Fruit fly (Drosophila melanogaster) whole organism, embryonic: ENCODE measurements around the gene fend.
A peak's percentile ranks its signal among the peaks of the same experiment; 100 is the strongest.

ENCODE experiments used
- Atf6 ChIP-seq: fragments of 200-800 bp; sonication (Bioruptor generic); IDR thresholded peaks from 2 replicates; pipeline ENCODE4 v1.3.6; 2022; ENCODE audit warnings: missing biosample characterization, missing genetic modification characterization
- CG10274 ChIP-seq: fragments of 200-800 bp; sonication (Bioruptor generic); optimal IDR thresholded peaks from 3 replicates; lab custom pipeline; 2017; ENCODE audit warnings: missing biosample characterization, mild to moderate bottlenecking, missing genetic modification characterization
- CG10462 ChIP-seq: fragments of 200-800 bp; sonication (Bioruptor generic); optimal IDR thresholded peaks from 2 replicates; lab custom pipeline; 2016; ENCODE audit warnings: missing biosample characterization, missing genetic modification characterization
- CG10654 ChIP-seq: fragments of 200-800 bp; sonication (Bioruptor generic); optimal IDR thresholded peaks from 2 replicates; lab custom pipeline; 2016; ENCODE audit warnings: missing biosample characterization, missing genetic modification characterization
- CG10959 ChIP-seq: fragments of 200-800 bp; sonication (Bioruptor generic); IDR thresholded peaks from 2 replicates; pipeline ENCODE4 v1.3.6; 2022; ENCODE audit warnings: missing biosample characterization, missing genetic modification characterization
- CG12071 ChIP-seq: fragments of 200-800 bp; sonication (Bioruptor generic); optimal IDR thresholded peaks from 3 replicates; lab custom pipeline; 2018; ENCODE audit warnings: missing biosample characterization, mild to moderate bottlenecking, missing genetic modification characterization
- CG12659 ChIP-seq: fragments of 200-800 bp; sonication (Bioruptor generic); optimal IDR thresholded peaks from 3 replicates; lab custom pipeline; 2017; ENCODE audit warnings: mild to moderate bottlenecking, missing biosample characterization, missing genetic modification reagents, missing genetic modification characterization
- CG13123 ChIP-seq: fragments of 200-800 bp; sonication (Bioruptor generic); optimal IDR thresholded peaks from 2 replicates; lab custom pipeline; 2016; ENCODE audit warnings: missing biosample characterization, missing genetic modification characterization
- CG14965 ChIP-seq: fragments of 200-800 bp; sonication (Bioruptor generic); optimal IDR thresholded peaks from 2 replicates; lab custom pipeline; 2016; ENCODE audit warnings: missing biosample characterization, missing genetic modification characterization, borderline replicate concordance
- CG15479 ChIP-seq: fragments of 200-800 bp; sonication (Bioruptor generic); optimal IDR thresholded peaks from 3 replicates; lab custom pipeline; 2019; ENCODE audit warnings: missing biosample characterization, mild to moderate bottlenecking, missing genetic modification characterization, moderate library complexity
- CG15514 ChIP-seq: fragments of 200-800 bp; sonication (Bioruptor generic); optimal IDR thresholded peaks from 3 replicates; lab custom pipeline; 2017; ENCODE audit warnings: missing biosample characterization, missing genetic modification characterization, mild to moderate bottlenecking, moderate library complexity, missing genetic modification reagents
- CG16779 ChIP-seq: fragments of 200-800 bp; sonication (Bioruptor generic); IDR thresholded peaks from 2 replicates; pipeline ENCODE4 v1.3.6; 2022; ENCODE audit warnings: missing biosample characterization, missing genetic modification characterization
- CG17612 ChIP-seq: fragments of 200-800 bp; sonication (Bioruptor generic); IDR thresholded peaks from 2 replicates; pipeline ENCODE4 v1.3.6; 2022; ENCODE audit warnings: missing biosample characterization, missing genetic modification characterization
- CG2129 ChIP-seq: fragments of 200-800 bp; sonication (Bioruptor generic); IDR thresholded peaks from 2 replicates; pipeline ENCODE4 v1.3.6; 2022; ENCODE audit warnings: missing biosample characterization, missing genetic modification characterization; ENCODE audit not compliant: partially characterized antibody
- CG5180 ChIP-seq: fragments of 200-800 bp; sonication (Bioruptor generic); optimal IDR thresholded peaks from 3 replicates; lab custom pipeline; 2017; ENCODE audit warnings: missing biosample characterization, missing genetic modification characterization, mild to moderate bottlenecking, moderate library complexity, missing genetic modification reagents
- CG7372 ChIP-seq: fragments of 200-800 bp; sonication (Bioruptor generic); IDR thresholded peaks from 2 replicates; pipeline ENCODE4 v1.3.6; 2022; ENCODE audit warnings: missing biosample characterization, missing genetic modification characterization
- CG8388 ChIP-seq: fragments of 200-800 bp; sonication (Bioruptor generic); optimal IDR thresholded peaks from 2 replicates; lab custom pipeline; 2019; ENCODE audit warnings: missing biosample characterization, mild to moderate bottlenecking, missing genetic modification characterization, moderate library complexity
- CHES-1-like ChIP-seq: fragments of 200-800 bp; sonication (Bioruptor generic); optimal IDR thresholded peaks from 2 replicates; lab custom pipeline; 2016; ENCODE audit warnings: missing biosample characterization, missing genetic modification characterization
- Chrac-16 ChIP-seq: fragments of 200-800 bp; sonication (Bioruptor generic); optimal IDR thresholded peaks from 3 replicates; lab custom pipeline; 2016; ENCODE audit warnings: missing biosample characterization, missing genetic modification characterization
- CoRest ChIP-seq: fragments of 200-800 bp; sonication (Bioruptor generic); optimal IDR thresholded peaks from 3 replicates; lab custom pipeline; 2018; ENCODE audit warnings: missing biosample characterization, mild to moderate bottlenecking, missing genetic modification characterization, moderate library complexity
- D19A ChIP-seq: fragments of 200-800 bp; optimal IDR thresholded peaks from 3 replicates; lab custom pipeline; 2019; ENCODE audit warnings: missing biosample characterization, mild to moderate bottlenecking, missing genetic modification characterization, moderate library complexity
- Dp ChIP-seq: fragments of 200-800 bp; sonication (Bioruptor generic); optimal IDR thresholded peaks from 2 replicates; lab custom pipeline; 2018; ENCODE audit warnings: missing biosample characterization, mild to moderate bottlenecking, missing genetic modification characterization, moderate library complexity
- Fer1 ChIP-seq: fragments of 200-800 bp; sonication (Bioruptor generic); optimal IDR thresholded peaks from 2 replicates; lab custom pipeline; 2017; ENCODE audit warnings: missing biosample characterization, mild to moderate bottlenecking, missing genetic modification characterization
- Hr3 ChIP-seq: fragments of 200-800 bp; sonication (Bioruptor generic); optimal IDR thresholded peaks from 3 replicates; lab custom pipeline; 2016; ENCODE audit warnings: missing biosample characterization, missing genetic modification characterization
- NC2β ChIP-seq: fragments of 200-800 bp; sonication (Bioruptor generic); optimal IDR thresholded peaks from 2 replicates; lab custom pipeline; 2016; ENCODE audit warnings: missing biosample characterization, missing genetic modification characterization
- Nf-YC ChIP-seq: fragments of 200-800 bp; optimal IDR thresholded peaks from 3 replicates; lab custom pipeline; 2019; ENCODE audit warnings: missing biosample characterization, mild to moderate bottlenecking, missing genetic modification characterization, moderate library complexity
- NfI ChIP-seq: fragments of 200-800 bp; sonication (Bioruptor generic); optimal IDR thresholded peaks from 3 replicates; lab custom pipeline; 2018; ENCODE audit warnings: missing biosample characterization, mild to moderate bottlenecking, missing genetic modification characterization, moderate library complexity
- Poxn ChIP-seq: fragments of 200-800 bp; sonication (Bioruptor generic); IDR thresholded peaks from 2 replicates; pipeline ENCODE4 v1.3.6; 2022; ENCODE audit warnings: missing biosample characterization, missing genetic modification characterization
- Sox100B ChIP-seq: fragments of 200-800 bp; sonication (Bioruptor generic); optimal IDR thresholded peaks from 3 replicates; lab custom pipeline; 2018; ENCODE audit warnings: missing biosample characterization, mild to moderate bottlenecking, missing genetic modification characterization
- Sry-δ ChIP-seq: fragments of 200-800 bp; sonication (Bioruptor generic); optimal IDR thresholded peaks from 2 replicates; lab custom pipeline; 2016; ENCODE audit warnings: missing biosample characterization, missing genetic modification characterization
- Xrp1 ChIP-seq: fragments of 200-800 bp; sonication (Bioruptor generic); IDR thresholded peaks from 2 replicates; pipeline ENCODE4 v1.3.6; 2022; ENCODE audit warnings: missing biosample characterization, missing genetic modification characterization
- al ChIP-seq: fragments of 200-800 bp; sonication (Bioruptor generic); IDR thresholded peaks from 2 replicates; pipeline ENCODE4 v1.3.6; 2022; ENCODE audit warnings: missing biosample characterization, missing genetic modification characterization
- bigmax ChIP-seq: fragments of 200-800 bp; sonication (Bioruptor generic); optimal IDR thresholded peaks from 2 replicates; lab custom pipeline; 2018; ENCODE audit warnings: missing biosample characterization, mild to moderate bottlenecking, missing genetic modification characterization
- chinmo ChIP-seq: fragments of 200-800 bp; sonication (Bioruptor generic); IDR thresholded peaks from 4 replicates; pipeline ENCODE4 v1.3.6; 2022; ENCODE audit warnings: missing biosample characterization, missing genetic modification characterization; ENCODE audit not compliant: partially characterized antibody
- ftz-f1 ChIP-seq: fragments of 200-800 bp; sonication (Bioruptor generic); optimal IDR thresholded peaks from 2 replicates; lab custom pipeline; 2016; ENCODE audit warnings: missing biosample characterization, missing genetic modification characterization
- gcm ChIP-seq: fragments of 200-800 bp; sonication (Bioruptor generic); optimal IDR thresholded peaks from 2 replicates; lab custom pipeline; 2019; ENCODE audit warnings: missing biosample characterization, mild to moderate bottlenecking, missing genetic modification characterization, moderate library complexity
- gcm2 ChIP-seq: fragments of 200-800 bp; sonication (Bioruptor generic); optimal IDR thresholded peaks from 2 replicates; lab custom pipeline; 2016; ENCODE audit warnings: missing biosample characterization, missing genetic modification characterization
- hkb ChIP-seq, 2 experiments: fragments of 200-800 bp in 1 of 2; fragments of >200 bp in 1 of 2; sonication (Bioruptor generic) in 1 of 2; IDR thresholded peaks in 1 of 2; optimal IDR thresholded peaks in 1 of 2; 2 replicates each; pipeline versions ENCODE4 v1.3.6 to Lab custom; 2017 to 2022; ENCODE audit warnings: missing biosample characterization in 1 of 2, missing genetic modification characterization in 1 of 2
- ind ChIP-seq: fragments of 200-800 bp; sonication (Bioruptor generic); optimal IDR thresholded peaks from 3 replicates; lab custom pipeline; 2016; ENCODE audit warnings: missing biosample characterization, missing genetic modification characterization
- jing ChIP-seq: fragments of 200-800 bp; sonication (Bioruptor generic); optimal IDR thresholded peaks from 2 replicates; lab custom pipeline; 2018; ENCODE audit warnings: missing biosample characterization, mild to moderate bottlenecking, missing genetic modification characterization
- mirr ChIP-seq: fragments of 200-800 bp; sonication (Bioruptor generic); optimal IDR thresholded peaks from 3 replicates; lab custom pipeline; 2018; ENCODE audit warnings: missing biosample characterization, mild to moderate bottlenecking, missing genetic modification characterization
- nom ChIP-seq: fragments of 200-800 bp; sonication (Bioruptor generic); optimal IDR thresholded peaks from 2 replicates; lab custom pipeline; 2017; ENCODE audit warnings: missing biosample characterization, missing genetic modification characterization, mild to moderate bottlenecking, moderate library complexity, missing genetic modification reagents
- pan ChIP-seq, 4 experiments: fragments of >200 bp in 3 of 4; fragments of 200-800 bp in 1 of 4; sonication (Bioruptor generic) in 1 of 4; optimal IDR thresholded peaks in 3 of 4; IDR thresholded peaks in 1 of 4; 2 replicates each; pipeline versions ENCODE4 v1.3.6 to Lab custom; 2017 to 2022; ENCODE audit warnings: missing biosample characterization in 2 of 4, missing genetic modification characterization in 2 of 4, mixed read lengths in 1 of 4
- pnt ChIP-seq: fragments of 200-800 bp; sonication (Bioruptor generic); optimal IDR thresholded peaks from 3 replicates; lab custom pipeline; 2016; ENCODE audit warnings: missing biosample characterization, missing genetic modification characterization
- shn ChIP-seq: fragments of 200-800 bp; sonication (Bioruptor generic); optimal IDR thresholded peaks from 3 replicates; lab custom pipeline; 2016; ENCODE audit warnings: missing biosample characterization, missing genetic modification characterization
- stc ChIP-seq: fragments of 200-800 bp; sonication (Bioruptor generic); IDR thresholded peaks from 2 replicates; pipeline ENCODE4 v1.3.6; 2022; ENCODE audit warnings: missing biosample characterization, missing genetic modification characterization
- stwl ChIP-seq: fragments of 200-800 bp; sonication (Bioruptor generic); optimal IDR thresholded peaks from 3 replicates; lab custom pipeline; 2018; ENCODE audit warnings: missing biosample characterization, mild to moderate bottlenecking, missing genetic modification characterization, moderate library complexity
- tx ChIP-seq: fragments of 200-800 bp; sonication (Bioruptor generic); optimal IDR thresholded peaks from 2 replicates; lab custom pipeline; 2016; ENCODE audit warnings: missing biosample characterization, missing genetic modification characterization

fend gene

DNA sequence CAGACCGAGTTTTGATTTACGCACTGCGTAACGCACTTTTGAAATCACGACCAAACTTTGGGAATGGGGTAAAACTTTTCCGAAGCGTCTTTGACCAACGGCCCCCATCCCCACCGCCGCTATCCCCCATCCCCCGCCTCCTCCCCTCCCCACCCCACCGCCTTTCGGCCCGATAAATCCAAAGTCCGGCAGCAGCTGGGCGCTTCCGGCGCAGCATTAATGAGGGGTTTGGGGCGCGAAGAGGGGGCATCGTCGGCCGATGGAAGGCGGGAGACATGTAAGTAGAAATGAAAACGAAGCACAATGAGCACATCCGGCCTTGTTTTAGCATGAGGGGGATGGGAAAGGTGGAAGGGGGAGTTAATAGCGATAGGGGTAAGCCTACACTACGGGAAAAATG is 4.2 kb upstream of the fend start (continued):
- TF ChIP-seq Atf6 (GFP tag; lab: Robert Waterston, UW) = no peak
- no peak for TF ChIP-seq stc (GFP tag; lab: Robert Waterston, UW)
- TF ChIP-seq CG15514 (GFP tag; lab: Kevin White, UChicago) = peak; percentile 17
- peak; percentile 3 for TF ChIP-seq Nf-YC (tag; lab: Kevin White, UChicago)
- TF ChIP-seq mirr (GFP tag; lab: Kevin White, UChicago) = peak; percentile 41
- TF ChIP-seq Dp = no peak
- no peak for TF ChIP-seq CHES-1-like (GFP tag; lab: Kevin White, UChicago)
- TF ChIP-seq Sry-δ (GFP tag; lab: Kevin White, UChicago) = no peak
- no peak for TF ChIP-seq pan (optimal IDR thresholded peaks at IDR 0.05; lab: Kevin White, UChicago)
- peak in 1 of 2 experiments; percentile 4 for TF ChIP-seq pan (GFP tag; optimal IDR thresholded peaks at IDR 0.05 in 1 of 2, IDR thresholded peaks at IDR 0.05 in 1 of 2)
- TF ChIP-seq CG8388 (GFP tag; lab: Kevin White, UChicago) = no peak
- no peak for TF ChIP-seq Sox100B (GFP tag; lab: Kevin White, UChicago)
- TF ChIP-seq chinmo = 0 out of 4 replicates have a peak, but pooled peaks have one; percentile 8
- TF ChIP-seq gcm (GFP tag; lab: Kevin White, UChicago) = peak; percentile 45
- TF ChIP-seq CG5180 (GFP tag; lab: Kevin White, UChicago) = peak; percentile 81
- no peak for TF ChIP-seq CG17612 (GFP tag; lab: Robert Waterston, UW)
- TF ChIP-seq jing (GFP tag; lab: Kevin White, UChicago) = no peak
- peak; percentile 96 for TF ChIP-seq nom (GFP tag; lab: Kevin White, UChicago)
- no peak for TF ChIP-seq CG13123

DNA sequence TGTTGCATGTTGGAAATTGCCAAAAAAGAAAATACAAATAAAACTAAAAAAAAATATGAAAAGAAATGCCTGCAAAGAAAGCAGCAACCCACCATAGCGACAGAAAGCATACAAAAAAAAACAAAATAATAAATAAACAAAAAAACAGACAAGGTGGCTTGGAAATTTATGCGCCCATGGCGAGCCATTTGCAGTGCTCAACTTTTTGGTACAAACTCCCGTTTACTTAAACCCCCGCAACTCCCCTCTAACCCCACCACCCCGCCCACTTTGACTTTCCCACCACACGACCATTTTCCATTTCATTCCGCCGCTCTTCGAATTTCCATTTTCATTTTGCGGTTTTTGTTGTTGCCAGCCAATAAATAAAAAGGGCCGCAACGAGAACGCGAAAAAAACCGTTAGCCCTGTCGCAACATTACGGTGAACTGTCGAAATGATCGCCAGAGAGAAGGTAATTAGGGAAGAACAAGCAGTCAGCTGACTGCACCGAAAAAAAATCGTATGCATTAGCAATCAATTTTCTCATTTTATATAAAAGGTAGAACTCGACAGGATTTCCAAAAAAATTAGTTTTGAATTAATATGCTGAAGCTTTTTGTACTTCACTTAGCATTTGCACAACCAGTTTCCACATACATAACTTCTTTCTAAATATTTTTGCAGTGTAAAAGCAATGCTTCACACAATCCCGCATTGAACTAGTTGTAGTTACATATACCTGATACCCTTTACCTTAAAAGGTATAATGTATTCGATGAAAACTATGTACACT is 2.1 kb upstream of the fend start:
- TF ChIP-seq gcm2 (GFP tag; lab: Kevin White, UChicago) (no peak), stwl (no peak), bigmax (GFP tag; lab: Kevin White, UChicago) (no peak), Xrp1 (peak; percentile 49; the same call in 1 of the 2 replicates), CG16779 (GFP tag; lab: Robert Waterston, UW) (no peak), ind (peak; percentile 16), al (GFP tag; lab: Robert Waterston, UW) (no peak), Chrac-16 (GFP tag; lab: Kevin White, UChicago) (peak; percentile 22), NC2β (GFP tag; lab: Kevin White, UChicago) (peak; percentile 39), Hr3 (GFP tag; lab: Kevin White, UChicago) (peak; percentile 38), Fer1 (GFP tag; lab: Kevin White, UChicago) (peak; percentile 23), CoRest (peak; percentile 60), D19A (peak; percentile 37), CG2129 (GFP tag; lab: Robert Waterston, UW) (no peak), pnt (GFP tag; lab: Kevin White, UChicago) (peak; percentile 37), CG7372 (GFP tag; lab: Robert Waterston, UW) (no peak), CG15479 (GFP tag; lab: Kevin White, UChicago) (no peak), Poxn (GFP tag; lab: Robert Waterston, UW) (no peak), CG10654 (GFP tag; lab: Kevin White, UChicago) (peak; percentile 36), CG14965 (GFP tag; lab: Kevin White, UChicago) (no peak), shn (peak; percentile 32), CG10959 (GFP tag; lab: Robert Waterston, UW) (no peak), CG10462 (no peak), CG12071 (GFP tag; lab: Kevin White, UChicago) (peak; percentile 31), ftz-f1 (no peak), NfI (peak; percentile 33), hkb (optimal IDR thresholded peaks at IDR 0.05; lab: Kevin White, UChicago) (no peak), hkb (GFP tag; IDR thresholded peaks at IDR 0.05; lab: Robert Waterston, UW) (peak; percentile 62), CG12659 (GFP tag; lab: Kevin White, UChicago) (peak; percentile 14), tx (peak; percentile 33), CG10274 (GFP tag; lab: Kevin White, UChicago) (no peak)
